Worm (Caenorhabditis elegans) whole organism, young adult: ENCODE results near the gene CC8.3.

Experiments
- F22D6.2 ChIP-seq: sonication (generic microtip); optimal IDR thresholded peaks from 2 replicates; lab custom pipeline; 2016; ENCODE audit warnings: mild to moderate bottlenecking, missing genetic modification characterization, missing compliant biosample characterization
- F37B4.10 ChIP-seq: fragments of 200-800 bp; sonication (Bioruptor generic); IDR thresholded peaks from 2 replicates; pipeline ENCODE4 v1.3.6; 2022; ENCODE audit warnings: missing genetic modification characterization, missing compliant biosample characterization
- K12H6.12 ChIP-seq: fragments of 200-800 bp; sonication (Bioruptor generic); optimal IDR thresholded peaks from 2 replicates; lab custom pipeline; 2018; ENCODE audit warnings: mild to moderate bottlenecking, missing genetic modification characterization, missing compliant biosample characterization
- attf-6 ChIP-seq: fragments of 200-800 bp; sonication (Bioruptor generic); IDR thresholded peaks from 2 replicates; pipeline ENCODE4 v1.3.6; 2022; ENCODE audit warnings: missing genetic modification reagents, missing genetic modification characterization, missing compliant biosample characterization
- cebp-2 ChIP-seq: fragments of 200-800 bp; sonication (Bioruptor generic); IDR thresholded peaks from 2 replicates; pipeline ENCODE4 v1.3.6; 2022; ENCODE audit warnings: missing genetic modification characterization, missing compliant biosample characterization
- ceh-27 ChIP-seq: fragments of 200-800 bp; sonication (Bioruptor generic); optimal IDR thresholded peaks from 2 replicates; lab custom pipeline; 2018; ENCODE audit warnings: mild to moderate bottlenecking, missing genetic modification characterization, moderate library complexity, missing compliant biosample characterization
- dpl-1 ChIP-seq: fragments of 150-350 bp; optimal IDR thresholded peaks from 2 replicates; lab custom pipeline; 2014; ENCODE audit warnings: missing biosample characterization, missing genetic modification reagents, missing genetic modification characterization
- ekl-4 ChIP-seq: fragments of 200-800 bp; sonication (Bioruptor generic); IDR thresholded peaks from 2 replicates; pipeline ENCODE4 v1.3.6; 2022; ENCODE audit warnings: missing genetic modification reagents, missing genetic modification characterization, missing compliant biosample characterization
- him-1 ChIP-seq: sonication (generic microtip); optimal IDR thresholded peaks from 2 replicates; lab custom pipeline; 2016; ENCODE audit warnings: missing genotype, missing genetic modification reagents, missing genetic modification characterization, missing compliant biosample characterization
- lin-35 ChIP-seq, 3 experiments: fragments of 150-350 bp in 2 of 3; sonication (generic microtip) in 1 of 3; optimal IDR thresholded peaks; 2 replicates each; lab custom pipeline; 2014 to 2018; ENCODE audit warnings: missing biosample characterization in 3 of 3, missing genetic modification characterization in 3 of 3, missing genetic modification reagents in 3 of 3
- mcd-1 ChIP-seq: fragments of 200-800 bp; sonication (Bioruptor generic); IDR thresholded peaks from 2 replicates; pipeline ENCODE4 v1.3.6; 2022; ENCODE audit warnings: missing genetic modification reagents, missing genetic modification characterization, missing compliant biosample characterization
- pha-4 ChIP-seq: fragments of 150-350 bp; sonication (generic microtip); optimal IDR thresholded peaks from 2 replicates; lab custom pipeline; 2014; ENCODE audit warnings: missing biosample characterization, missing genetic modification reagents, missing genetic modification characterization
- rpc-1 ChIP-seq, 2 experiments: fragments of 150-350 bp in 1 of 2; sonication (generic microtip) in 1 of 2; optimal IDR thresholded peaks; 2 replicates each; lab custom pipeline; 2014 to 2018; ENCODE audit warnings: missing biosample characterization in 1 of 2, missing genetic modification characterization in 1 of 2, missing genetic modification reagents in 1 of 2, missing genotype in 1 of 2
- ztf-28 ChIP-seq: fragments of 200-800 bp; sonication (Bioruptor generic); IDR thresholded peaks from 2 replicates; pipeline ENCODE4 v1.3.6; 2022; ENCODE audit warnings: missing genetic modification reagents, missing genetic modification characterization, missing compliant biosample characterization

DNA sequence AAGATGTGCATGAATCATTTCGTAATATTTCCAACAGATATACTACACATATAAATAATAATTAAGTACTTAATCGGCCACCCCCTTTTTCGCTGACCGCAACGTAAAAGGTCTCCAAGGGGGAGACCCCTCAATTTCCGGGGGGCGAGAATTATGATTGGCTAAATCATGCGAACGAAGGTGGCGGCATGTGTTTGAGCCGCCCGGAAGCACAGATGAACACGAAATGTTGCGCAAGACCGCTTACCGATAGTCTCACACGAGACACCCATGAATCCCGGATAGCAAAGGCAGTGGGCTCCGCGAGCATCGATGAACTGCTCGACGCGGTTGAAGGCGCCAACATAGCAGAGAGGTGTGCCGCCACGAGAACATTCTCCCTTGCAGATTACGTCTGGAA lies 23.0 kb upstream of the CC8.3 start:
- TF ChIP-seq lin-35 (GFP tag; optimal IDR thresholded peaks at IDR 0.05; lab: Kevin White, UChicago) = no peak
- TF ChIP-seq him-1 (tag; lab: Kevin White, UChicago) = no peak
- TF ChIP-seq F22D6.2 (tag; lab: Kevin White, UChicago) = no peak
- no peak for TF ChIP-seq attf-6 (GFP tag; lab: Robert Waterston, UW)
- TF ChIP-seq ekl-4 (GFP tag; lab: Robert Waterston, UW) = no peak
- TF ChIP-seq cebp-2 (GFP tag; lab: Robert Waterston, UW) = no peak
- no peak for TF ChIP-seq mcd-1 (GFP tag; lab: Robert Waterston, UW)
- no peak for TF ChIP-seq K12H6.12
- TF ChIP-seq ceh-27 (GFP tag; lab: Kevin White, UChicago) = no peak
- TF ChIP-seq dpl-1 (GFP tag; lab: Kevin White, UChicago) = no peak
- TF ChIP-seq rpc-1 (optimal IDR thresholded peaks at IDR 0.05; lab: Kevin White, UChicago) = no peak
- TF ChIP-seq rpc-1 (tag; optimal IDR thresholded peaks at IDR 0.05; lab: Kevin White, UChicago) = no peak
- no peak for TF ChIP-seq pha-4 (tag; lab: Kevin White, UChicago)
- no peak for TF ChIP-seq F37B4.10 (GFP tag; lab: Robert Waterston, UW)
- TF ChIP-seq ztf-28 = no peak
